In genomic region chrX:12629564-12629963, dm6 we compare ENCODE assay signal across 1 fruit fly cellular context.
TF ChIP-seq lines count a peak whose summit lies in the region.

Aven (minus strand) TSS chrX:12629640.
CG2540 (plus strand) TSS chrX:12629878.

TF ChIP-seq in whole organism, embryonic, 481 proteins besides CTCF, POLR2A, EP300 and RAD21 (continued from another document):
- TF ChIP-seq CG7928 (GFP tag; optimal IDR thresholded peaks at IDR 0.05; lab: Kevin White, UChicago) (peak; percentile 42), fd3F (GFP tag; optimal IDR thresholded peaks at IDR 0.05; lab: Kevin White, UChicago) (peak; percentile 75), CG8089 (GFP tag; optimal IDR thresholded peaks at IDR 0.05; lab: Kevin White, UChicago) (no peak), ab (GFP tag; optimal IDR thresholded peaks at IDR 0.05; lab: Kevin White, UChicago) (no peak), bbx (GFP tag; IDR thresholded peaks at IDR 0.05; lab: Robert Waterston, UW; ENCODE audit: partially characterized antibody) (no peak), ap (GFP tag; IDR thresholded peaks at IDR 0.05; lab: Robert Waterston, UW) (no peak), Fer3 (tag; optimal IDR thresholded peaks at IDR 0.05; lab: Kevin White, UChicago) (peak; percentile 83), Six4 (GFP tag; optimal IDR thresholded peaks at IDR 0.05; lab: Kevin White, UChicago) (peak; percentile 71), CG9817 (tag; optimal IDR thresholded peaks at IDR 0.05; lab: Kevin White, UChicago) (peak; percentile 79), fru (optimal IDR thresholded peaks at IDR 0.05; lab: Kevin White, UChicago) (no peak), her (GFP tag; optimal IDR thresholded peaks at IDR 0.05; lab: Kevin White, UChicago) (no peak), zfh1 (GFP tag; IDR thresholded peaks at IDR 0.05; lab: Robert Waterston, UW) (0 out of 3 replicates have a peak, but pooled peaks have one; percentile 22), CG4360 (GFP tag; IDR thresholded peaks at IDR 0.05; lab: Robert Waterston, UW) (no peak), Rx (GFP tag; IDR thresholded peaks at IDR 0.05; lab: Robert Waterston, UW) (no peak), chn (GFP tag; optimal IDR thresholded peaks at IDR 0.05; lab: Kevin White, UChicago) (no peak), sna (GFP tag; IDR thresholded peaks at IDR 0.05; lab: Robert Waterston, UW; ENCODE audit: partially characterized antibody) (no peak), CG11504 (tag; optimal IDR thresholded peaks at IDR 0.05; lab: Kevin White, UChicago) (peak; percentile 89), Fer2 (tag; optimal IDR thresholded peaks at IDR 0.05; lab: Kevin White, UChicago) (peak; percentile 79), NC2β (GFP tag; optimal IDR thresholded peaks at IDR 0.05; lab: Kevin White, UChicago) (no peak), Dref (GFP tag; IDR thresholded peaks at IDR 0.05; lab: Robert Waterston, UW) (peak; percentile 50), Ada2b (GFP tag; IDR thresholded peaks at IDR 0.05; lab: Robert Waterston, UW) (peak; percentile 40; the same call in 1 of the 2 replicates), Hr39 (optimal IDR thresholded peaks at IDR 0.05; lab: Kevin White, UChicago) (no peak), Kr (GFP tag; optimal IDR thresholded peaks at IDR 0.05; lab: Kevin White, UChicago) (no peak), Max (GFP tag; optimal IDR thresholded peaks at IDR 0.05; lab: Kevin White, UChicago) (peak; percentile 48), CG32767 (GFP tag; IDR thresholded peaks at IDR 0.05; lab: Robert Waterston, UW) (peak; percentile 52; the same call in 1 of the 2 replicates), croc (GFP tag; conservative IDR thresholded peaks at IDR 0.05; lab: Robert Waterston, UW) (peak; percentile 37; the same call in 1 of the 3 replicates), CG14014 (GFP tag; IDR thresholded peaks at IDR 0.05; lab: Robert Waterston, UW) (peak; percentile 68), lab (GFP tag; optimal IDR thresholded peaks at IDR 0.05; lab: Kevin White, UChicago) (peak; percentile 91), CG10321 (GFP tag; IDR thresholded peaks at IDR 0.05; lab: Robert Waterston, UW) (0 out of 2 replicates have a peak, but pooled peaks have one; percentile 39), cas (GFP tag; IDR thresholded peaks at IDR 0.05; lab: Robert Waterston, UW) (no peak), HLHmδ (GFP tag; optimal IDR thresholded peaks at IDR 0.05; lab: Kevin White, UChicago) (no peak), Sox100B (GFP tag; optimal IDR thresholded peaks at IDR 0.05; lab: Kevin White, UChicago) (peak; percentile 86), toy (GFP tag; IDR thresholded peaks at IDR 0.05; lab: Robert Waterston, UW) (no peak), CrebB (tag; optimal IDR thresholded peaks at IDR 0.05; lab: Kevin White, UChicago) (peak; percentile 33), CG10462 (GFP tag; optimal IDR thresholded peaks at IDR 0.05; lab: Kevin White, UChicago) (peak; percentile 37), CG13775 (GFP tag; optimal IDR thresholded peaks at IDR 0.05; lab: Kevin White, UChicago) (peak; percentile 89), CG17361 (GFP tag; IDR thresholded peaks at IDR 0.05; lab: Robert Waterston, UW) (peak; percentile 93), CG1024 (GFP tag; IDR thresholded peaks at IDR 0.05; lab: Robert Waterston, UW) (no peak), sens-2 (GFP tag; IDR thresholded peaks at IDR 0.05; lab: Robert Waterston, UW) (peak; percentile 7; the same call in 1 of the 2 replicates), CG16863 (GFP tag; optimal IDR thresholded peaks at IDR 0.05; lab: Kevin White, UChicago) (no peak), sens (GFP tag; lab: Kevin White, UChicago) (peak; percentile 67), pzg (GFP tag; optimal IDR thresholded peaks at IDR 0.05; lab: Kevin White, UChicago) (peak; percentile 22), ase (GFP tag; IDR thresholded peaks at IDR 0.05; lab: Robert Waterston, UW) (no peak), esg (GFP tag; conservative IDR thresholded peaks at IDR 0.05; lab: Robert Waterston, UW) (peak; percentile 54), slbo (GFP tag; IDR thresholded peaks at IDR 0.05; lab: Robert Waterston, UW) (peak; percentile 67), CG8478 (optimal IDR thresholded peaks at IDR 0.05; lab: Kevin White, UChicago) (no peak), unpg (GFP tag; optimal IDR thresholded peaks at IDR 0.05; lab: Kevin White, UChicago) (peak; percentile 86), run (tag; optimal IDR thresholded peaks at IDR 0.05; lab: Kevin White, UChicago) (peak; percentile 60), Opbp (GFP tag; IDR thresholded peaks at IDR 0.05; lab: Robert Waterston, UW; ENCODE audit: partially characterized antibody) (no peak), ham (GFP tag; IDR thresholded peaks at IDR 0.05; lab: Robert Waterston, UW) (no peak), hkb (optimal IDR thresholded peaks at IDR 0.05; lab: Kevin White, UChicago) (no peak), hkb (GFP tag; IDR thresholded peaks at IDR 0.05; lab: Robert Waterston, UW) (peak; percentile 77), CG9932 (GFP tag; IDR thresholded peaks at IDR 0.05; lab: Robert Waterston, UW) (peak; percentile 75), B-H1 (GFP tag; IDR thresholded peaks at IDR 0.05; lab: Robert Waterston, UW) (no peak), CG3995 (GFP tag; optimal IDR thresholded peaks at IDR 0.05; lab: Kevin White, UChicago) (no peak), Hey (tag; optimal IDR thresholded peaks at IDR 0.05; lab: Kevin White, UChicago) (peak; percentile 1), jumu (GFP tag; optimal IDR thresholded peaks at IDR 0.05; lab: Kevin White, UChicago) (no peak), Eip74EF (GFP tag; optimal IDR thresholded peaks at IDR 0.05; lab: Kevin White, UChicago) (peak in 1 of 2 experiments; percentile 66), Drgx (GFP tag; IDR thresholded peaks at IDR 0.05; lab: Robert Waterston, UW) (peak; percentile 65; the same call in 1 of the 2 replicates), Trl (optimal IDR thresholded peaks at IDR 0.05; lab: Kevin White, UChicago) (no peak), Trl (GFP tag; optimal IDR thresholded peaks at IDR 0.05; lab: Kevin White, UChicago) (no peak), CG31388 (GFP tag; optimal IDR thresholded peaks at IDR 0.05; lab: Kevin White, UChicago) (peak; percentile 28), Tbp (GFP tag; optimal IDR thresholded peaks at IDR 0.05; lab: Kevin White, UChicago) (no peak), CG17568 (GFP tag; optimal IDR thresholded peaks at IDR 0.05; lab: Kevin White, UChicago) (peak; percentile 49), CG6791 (GFP tag; IDR thresholded peaks at IDR 0.05; lab: Robert Waterston, UW; ENCODE audit: partially characterized antibody) (no peak), CG11247 (GFP tag; IDR thresholded peaks at IDR 0.05; lab: Robert Waterston, UW) (peak; percentile 30; the same call in 1 of the 2 replicates), CoRest (tag; optimal IDR thresholded peaks at IDR 0.05; lab: Kevin White, UChicago) (peak; percentile 92), sob (GFP tag; IDR thresholded peaks at IDR 0.05; lab: Robert Waterston, UW) (peak; percentile 75), Mes4 (GFP tag; optimal IDR thresholded peaks at IDR 0.05; lab: Kevin White, UChicago) (no peak), gro (GFP tag; optimal IDR thresholded peaks at IDR 0.05; lab: Kevin White, UChicago) (no peak), CG4707 (GFP tag; optimal IDR thresholded peaks at IDR 0.05; lab: Kevin White, UChicago) (peak; percentile 33), da (GFP tag; optimal IDR thresholded peaks at IDR 0.05; lab: Kevin White, UChicago) (no peak), CG10366 (GFP tag; IDR thresholded peaks at IDR 0.05; lab: Robert Waterston, UW) (peak; percentile 49), crc (GFP tag; optimal IDR thresholded peaks at IDR 0.05; lab: Kevin White, UChicago) (no peak), CG15514 (GFP tag; optimal IDR thresholded peaks at IDR 0.05; lab: Kevin White, UChicago) (peak; percentile 77), H15 (GFP tag; IDR thresholded peaks at IDR 0.05; lab: Robert Waterston, UW) (no peak), TFAM (GFP tag; optimal IDR thresholded peaks at IDR 0.05; lab: Kevin White, UChicago) (no peak), hth (optimal IDR thresholded peaks at IDR 0.05; lab: Kevin White, UChicago) (no peak), hb (GFP tag; IDR thresholded peaks at IDR 0.05; lab: Robert Waterston, UW; ENCODE audit: partially characterized antibody) (no peak), CG6254 (GFP tag; optimal IDR thresholded peaks at IDR 0.05; lab: Kevin White, UChicago) (peak; percentile 72), dmrt11E (tag; optimal IDR thresholded peaks at IDR 0.05; lab: Kevin White, UChicago) (peak; percentile 85), so (GFP tag; IDR thresholded peaks at IDR 0.05; lab: Robert Waterston, UW) (peak; percentile 42; the same call in 1 of the 3 replicates), zen (tag; optimal IDR thresholded peaks at IDR 0.05; lab: Kevin White, UChicago) (peak; percentile 81), ems (GFP tag; optimal IDR thresholded peaks at IDR 0.05; lab: Kevin White, UChicago) (no peak), zfh2 (GFP tag; optimal IDR thresholded peaks at IDR 0.05; lab: Kevin White, UChicago) (no peak), Hr78 (GFP tag; optimal IDR thresholded peaks at IDR 0.05; lab: Kevin White, UChicago) (peak in 1 of 2 experiments; percentile 47), CG14667 (GFP tag; IDR thresholded peaks at IDR 0.05; lab: Robert Waterston, UW) (peak; percentile 42; the same call in 1 of the 2 replicates), Xbp1 (GFP tag; optimal IDR thresholded peaks at IDR 0.05; lab: Kevin White, UChicago) (peak; percentile 73), Abd-B (GFP tag; optimal IDR thresholded peaks at IDR 0.05; lab: Kevin White, UChicago) (peak; percentile 72), C15 (GFP tag; IDR thresholded peaks at IDR 0.05; lab: Robert Waterston, UW) (no peak), Hand (GFP tag; optimal IDR thresholded peaks at IDR 0.05; lab: Kevin White, UChicago) (peak; percentile 80), br (optimal IDR thresholded peaks at IDR 0.05; lab: Kevin White, UChicago) (no peak), pita (GFP tag; optimal IDR thresholded peaks at IDR 0.05; lab: Kevin White, UChicago) (no peak), B-H2 (GFP tag; optimal IDR thresholded peaks at IDR 0.05; lab: Kevin White, UChicago) (peak; percentile 93)
